Fruit fly (Drosophila melanogaster) whole organism, embryonic: Measurements from ENCODE around the gene Cdc7.

Experiments
- Awh ChIP-seq: fragments of 200-800 bp; sonication (Bioruptor generic); IDR thresholded peaks from 2 replicates; pipeline ENCODE4, ENCODE4 v1.3.6; 2022; ENCODE audit warnings: missing biosample characterization, missing genetic modification characterization
- Bdp1 ChIP-seq: fragments of 200-800 bp; sonication (Bioruptor generic); optimal IDR thresholded peaks from 3 replicates; lab custom pipeline; 2016; ENCODE audit warnings: missing biosample characterization, missing genetic modification characterization
- CG11085 ChIP-seq: fragments of 200-800 bp; sonication (Bioruptor generic); IDR thresholded peaks from 2 replicates; pipeline ENCODE4 v1.3.6; 2022; ENCODE audit warnings: missing biosample characterization, missing genetic modification characterization
- CG11093 ChIP-seq: fragments of 200-800 bp; sonication (Bioruptor generic); IDR thresholded peaks from 3 replicates; pipeline ENCODE4 v1.3.6; 2022; ENCODE audit warnings: missing biosample characterization, missing genetic modification characterization
- CG11247 ChIP-seq: fragments of 200-800 bp; sonication (Bioruptor generic); IDR thresholded peaks from 2 replicates; pipeline ENCODE4 v1.3.6; 2022; ENCODE audit warnings: missing biosample characterization, missing genetic modification characterization
- CG12155 ChIP-seq: fragments of 200-800 bp; sonication (Bioruptor generic); optimal IDR thresholded peaks from 3 replicates; lab custom pipeline; 2016; ENCODE audit warnings: missing biosample characterization, missing genetic modification characterization
- CG12942 ChIP-seq: fragments of 200-800 bp; sonication (Bioruptor generic); optimal IDR thresholded peaks from 3 replicates; lab custom pipeline; 2016; ENCODE audit warnings: missing biosample characterization, missing genetic modification characterization
- CG13123 ChIP-seq: fragments of 200-800 bp; sonication (Bioruptor generic); optimal IDR thresholded peaks from 2 replicates; lab custom pipeline; 2016; ENCODE audit warnings: missing biosample characterization, missing genetic modification characterization
- CG16815 ChIP-seq: fragments of 200-800 bp; sonication (Bioruptor generic); optimal IDR thresholded peaks from 3 replicates; lab custom pipeline; 2017; ENCODE audit warnings: missing biosample characterization, mild to moderate bottlenecking, missing genetic modification characterization
- CG16863 ChIP-seq: fragments of 200-800 bp; sonication (Bioruptor generic); optimal IDR thresholded peaks from 3 replicates; lab custom pipeline; 2016; ENCODE audit warnings: missing biosample characterization, missing genetic modification characterization
- CG17802 ChIP-seq: fragments of 200-800 bp; sonication (Bioruptor generic); optimal IDR thresholded peaks from 2 replicates; lab custom pipeline; 2018; ENCODE audit warnings: missing biosample characterization, mild to moderate bottlenecking, missing genetic modification characterization, moderate library complexity
- CG1792 ChIP-seq: fragments of 200-800 bp; sonication (Bioruptor generic); optimal IDR thresholded peaks from 2 replicates; lab custom pipeline; 2016; ENCODE audit warnings: missing biosample characterization, missing genetic modification characterization
- CG2199 ChIP-seq: fragments of 200-800 bp; sonication (Bioruptor generic); IDR thresholded peaks from 3 replicates; pipeline ENCODE4 v1.3.6; 2022; ENCODE audit warnings: missing biosample characterization, missing genetic modification characterization
- CG30431 ChIP-seq: fragments of 200-800 bp; sonication (Bioruptor generic); optimal IDR thresholded peaks from 2 replicates; lab custom pipeline; 2017; ENCODE audit warnings: missing biosample characterization, missing genetic modification characterization
- CG33213 ChIP-seq: fragments of 200-800 bp; sonication (Bioruptor generic); optimal IDR thresholded peaks from 3 replicates; lab custom pipeline; 2016; ENCODE audit warnings: missing biosample characterization, missing genetic modification characterization
- CG3847 ChIP-seq: fragments of 200-800 bp; sonication (Bioruptor generic); IDR thresholded peaks from 2 replicates; pipeline ENCODE4 v1.3.6; 2022; ENCODE audit warnings: missing biosample characterization, missing genetic modification characterization
- CG42726 ChIP-seq: fragments of 200-800 bp; sonication (Bioruptor generic); IDR thresholded peaks from 2 replicates; pipeline ENCODE4 v1.3.6; 2022; ENCODE audit warnings: missing biosample characterization, missing genetic modification characterization; ENCODE audit not compliant: partially characterized antibody
- CG4282 ChIP-seq: fragments of 200-800 bp; sonication (Bioruptor generic); optimal IDR thresholded peaks from 2 replicates; lab custom pipeline; 2016; ENCODE audit warnings: missing biosample characterization, missing genetic modification characterization
- CG6654 ChIP-seq: fragments of 200-800 bp; sonication (Bioruptor generic); optimal IDR thresholded peaks from 2 replicates; lab custom pipeline; 2017; ENCODE audit warnings: missing biosample characterization, mild to moderate bottlenecking, missing genetic modification characterization
- CG6689 ChIP-seq: fragments of 200-800 bp; sonication (Bioruptor generic); IDR thresholded peaks from 2 replicates; pipeline ENCODE4 v1.3.6; 2022; ENCODE audit warnings: missing biosample characterization, missing genetic modification characterization
- CG7556 ChIP-seq: fragments of 200-800 bp; sonication (Bioruptor generic); optimal IDR thresholded peaks from 2 replicates; lab custom pipeline; 2017; ENCODE audit warnings: missing biosample characterization, mild to moderate bottlenecking, missing genetic modification characterization
- CG7839 ChIP-seq: fragments of 200-800 bp; sonication (Bioruptor generic); optimal IDR thresholded peaks from 3 replicates; lab custom pipeline; 2018; ENCODE audit warnings: missing biosample characterization, mild to moderate bottlenecking, missing genetic modification characterization, moderate library complexity
- CG8290 ChIP-seq, 3 experiments: fragments of 200-800 bp; sonication (Bioruptor generic); optimal IDR thresholded peaks; 2 replicates each; lab custom pipeline; 2016 to 2019; ENCODE audit warnings: missing biosample characterization in 3 of 3, missing genetic modification characterization in 3 of 3, mild to moderate bottlenecking in 2 of 3, moderate library complexity in 1 of 3
- Doc2 ChIP-seq: fragments of 200-800 bp; sonication (Bioruptor generic); IDR thresholded peaks from 2 replicates; pipeline ENCODE4 v1.3.6; 2022; ENCODE audit warnings: missing biosample characterization, missing genetic modification characterization
- Gsc ChIP-seq: fragments of 200-800 bp; sonication (Bioruptor generic); IDR thresholded peaks from 2 replicates; pipeline ENCODE4 v1.3.6; 2022; ENCODE audit warnings: missing biosample characterization, missing genetic modification characterization
- Hr51 ChIP-seq, 2 experiments: fragments of 200-800 bp; sonication (Bioruptor generic); optimal IDR thresholded peaks; 2 replicates in 1 of 2; 3 replicates in 1 of 2; lab custom pipeline; 2016 to 2018; ENCODE audit warnings: missing biosample characterization in 2 of 2, missing genetic modification characterization in 2 of 2, mild to moderate bottlenecking in 1 of 2, moderate library complexity in 1 of 2
- Jarid2 ChIP-seq: fragments of 200-800 bp; sonication (Bioruptor generic); optimal IDR thresholded peaks from 3 replicates; lab custom pipeline; 2017; ENCODE audit warnings: mild to moderate bottlenecking, missing biosample characterization, missing genetic modification reagents, missing genetic modification characterization
- Lhr ChIP-seq: fragments of 200-800 bp; sonication (Bioruptor generic); optimal IDR thresholded peaks from 3 replicates; lab custom pipeline; 2017; ENCODE audit warnings: mild to moderate bottlenecking, missing biosample characterization, missing genetic modification reagents, missing genetic modification characterization
- Lim3 ChIP-seq: fragments of 200-800 bp; sonication (Bioruptor generic); IDR thresholded peaks from 2 replicates; pipeline ENCODE4 v1.3.6; 2022; ENCODE audit warnings: missing biosample characterization, missing genetic modification characterization
- Mes4 ChIP-seq: fragments of 200-800 bp; sonication (Bioruptor generic); optimal IDR thresholded peaks from 2 replicates; lab custom pipeline; 2016; ENCODE audit warnings: missing biosample characterization, missing genetic modification characterization
- Nf-YC ChIP-seq: fragments of 200-800 bp; optimal IDR thresholded peaks from 3 replicates; lab custom pipeline; 2019; ENCODE audit warnings: missing biosample characterization, mild to moderate bottlenecking, missing genetic modification characterization, moderate library complexity
- Oaz ChIP-seq: fragments of 200-800 bp; sonication (Bioruptor generic); IDR thresholded peaks from 2 replicates; pipeline ENCODE4 v1.3.6; 2022; ENCODE audit warnings: missing biosample characterization, missing genetic modification characterization
- Opbp ChIP-seq: fragments of 200-800 bp; sonication (Bioruptor generic); IDR thresholded peaks from 3 replicates; pipeline ENCODE4 v1.3.6; 2022; ENCODE audit warnings: missing biosample characterization, missing genetic modification characterization; ENCODE audit not compliant: partially characterized antibody
- Six4 ChIP-seq: fragments of 200-800 bp; sonication (Bioruptor generic); optimal IDR thresholded peaks from 2 replicates; lab custom pipeline; 2016; ENCODE audit warnings: missing biosample characterization, missing genetic modification characterization
- ap ChIP-seq: fragments of 200-800 bp; sonication (Bioruptor generic); IDR thresholded peaks from 2 replicates; pipeline ENCODE4 v1.3.6; 2022; ENCODE audit warnings: missing biosample characterization, missing genetic modification characterization
- ato ChIP-seq: fragments of 200-800 bp; sonication (Bioruptor generic); IDR thresholded peaks from 2 replicates; pipeline ENCODE4 v1.3.6; 2022; ENCODE audit warnings: missing biosample characterization, missing genetic modification characterization; ENCODE audit not compliant: partially characterized antibody
- dati ChIP-seq: fragments of 200-800 bp; sonication (Bioruptor generic); IDR thresholded peaks from 2 replicates; pipeline ENCODE4 v1.3.6; 2022; ENCODE audit warnings: missing biosample characterization, missing genetic modification characterization
- grn ChIP-seq: fragments of 200-800 bp; sonication (Bioruptor generic); optimal IDR thresholded peaks from 3 replicates; lab custom pipeline; 2017; ENCODE audit warnings: missing biosample characterization, missing genetic modification characterization
- gsb-n ChIP-seq: fragments of 200-800 bp; sonication (Bioruptor generic); optimal IDR thresholded peaks from 3 replicates; lab custom pipeline; 2018; ENCODE audit warnings: missing biosample characterization, mild to moderate bottlenecking, missing genetic modification characterization
- h ChIP-seq: fragments of >200 bp; optimal IDR thresholded peaks from 2 replicates; lab custom pipeline; 2017
- ham ChIP-seq: fragments of 200-800 bp; sonication (Bioruptor generic); IDR thresholded peaks from 2 replicates; pipeline ENCODE4 v1.3.6; 2022; ENCODE audit warnings: missing biosample characterization, missing genetic modification characterization
- lab ChIP-seq: fragments of 200-800 bp; sonication (Bioruptor generic); optimal IDR thresholded peaks from 3 replicates; lab custom pipeline; 2017; ENCODE audit warnings: missing biosample characterization, missing genetic modification characterization, mild to moderate bottlenecking, moderate library complexity, missing genetic modification reagents
- onecut ChIP-seq: fragments of 200-800 bp; sonication (Bioruptor generic); IDR thresholded peaks from 2 replicates; pipeline ENCODE4 v1.3.6; 2022; ENCODE audit warnings: missing biosample characterization, missing genetic modification characterization
- otp ChIP-seq: fragments of 200-800 bp; sonication (Bioruptor generic); IDR thresholded peaks from 3 replicates; pipeline ENCODE4, ENCODE4 v1.3.6; 2022; ENCODE audit warnings: missing biosample characterization, missing genetic modification characterization
- pfk ChIP-seq: fragments of 200-800 bp; sonication (Bioruptor generic); optimal IDR thresholded peaks from 2 replicates; lab custom pipeline; 2018; ENCODE audit warnings: missing biosample characterization, mild to moderate bottlenecking, missing genetic modification characterization, moderate library complexity
- shn ChIP-seq: fragments of 200-800 bp; sonication (Bioruptor generic); optimal IDR thresholded peaks from 3 replicates; lab custom pipeline; 2016; ENCODE audit warnings: missing biosample characterization, missing genetic modification characterization
- slbo ChIP-seq: fragments of 200-800 bp; sonication (Bioruptor generic); IDR thresholded peaks from 2 replicates; pipeline ENCODE4 v1.3.6; 2022; ENCODE audit warnings: missing biosample characterization, missing genetic modification characterization
- slou ChIP-seq: fragments of 200-800 bp; sonication (Bioruptor generic); optimal IDR thresholded peaks from 3 replicates; lab custom pipeline; 2016; ENCODE audit warnings: missing biosample characterization, missing genetic modification characterization
- so ChIP-seq: fragments of 200-800 bp; sonication (Bioruptor generic); IDR thresholded peaks from 3 replicates; pipeline ENCODE4 v1.3.6; 2022; ENCODE audit warnings: missing biosample characterization, missing genetic modification characterization
- stc ChIP-seq: fragments of 200-800 bp; sonication (Bioruptor generic); IDR thresholded peaks from 2 replicates; pipeline ENCODE4 v1.3.6; 2022; ENCODE audit warnings: missing biosample characterization, missing genetic modification characterization
- vfl ChIP-seq: fragments of 200-800 bp; sonication (Bioruptor generic); optimal IDR thresholded peaks from 2 replicates; lab custom pipeline; 2016; ENCODE audit warnings: missing biosample characterization, missing genetic modification characterization
- zfh2 ChIP-seq: fragments of 200-800 bp; sonication (Bioruptor generic); optimal IDR thresholded peaks from 2 replicates; lab custom pipeline; 2016; ENCODE audit warnings: missing biosample characterization, missing genetic modification characterization

The Cdc7 gene

dm6 chrX:6615476-6615875 is 38.9 kb upstream of the Cdc7 start (continued):
- TF ChIP-seq Nf-YC (tag; lab: Kevin White, UChicago) (no peak), dati (GFP tag; lab: Robert Waterston, UW) (peak; percentile 4; the same call in 1 of the 2 replicates), zfh2 (GFP tag; lab: Kevin White, UChicago) (no peak), ap (GFP tag; lab: Robert Waterston, UW) (no peak), CG16863 (GFP tag; lab: Kevin White, UChicago) (peak; percentile 52), Gsc (GFP tag; lab: Robert Waterston, UW) (no peak; the same call in none of the 2 replicates), onecut (GFP tag; lab: Robert Waterston, UW) (peak; percentile 67), CG30431 (GFP tag; lab: Kevin White, UChicago) (no peak), CG11247 (peak; percentile 37; the same call in 1 of the 2 replicates), slou (GFP tag; lab: Kevin White, UChicago) (no peak), grn (GFP tag; lab: Kevin White, UChicago) (no peak), so (GFP tag; lab: Robert Waterston, UW) (peak; percentile 70; the same call in 1 of the 3 replicates), CG6689 (GFP tag; lab: Robert Waterston, UW) (peak; percentile 74), Lim3 (GFP tag; lab: Robert Waterston, UW) (no peak), h (lab: Kevin White, UChicago) (no peak), CG33213 (peak; percentile 37), Oaz (GFP tag; lab: Robert Waterston, UW) (no peak), ham (GFP tag; lab: Robert Waterston, UW) (no peak), slbo (0 out of 2 replicates have a peak, but pooled peaks have one; percentile 24), pfk (GFP tag; lab: Kevin White, UChicago) (no peak), vfl (GFP tag; lab: Kevin White, UChicago) (no peak), Mes4 (GFP tag; lab: Kevin White, UChicago) (peak; percentile 22), CG2199 (GFP tag; lab: Robert Waterston, UW) (0 out of 3 replicates have a peak, but pooled peaks have one; percentile 21), CG8290 (GFP tag; optimal IDR thresholded peaks at IDR 0.05; lab: Kevin White, UChicago) (peak; percentile 12), CG8290 (tag; optimal IDR thresholded peaks at IDR 0.05; lab: Kevin White, UChicago) (no peak), CG6654 (GFP tag; lab: Kevin White, UChicago) (no peak), CG7839 (tag; lab: Kevin White, UChicago) (peak; percentile 59), CG3847 (GFP tag; lab: Robert Waterston, UW) (0 out of 2 replicates have a peak, but pooled peaks have one; percentile 11), otp (GFP tag; lab: Robert Waterston, UW) (peak; percentile 70), CG11093 (GFP tag; lab: Robert Waterston, UW) (peak; percentile 59; the same call in 2 of the 3 replicates), Opbp (GFP tag; lab: Robert Waterston, UW) (no peak), gsb-n (tag; lab: Kevin White, UChicago) (peak; percentile 21), CG4282 (GFP tag; lab: Kevin White, UChicago) (no peak), CG7556 (GFP tag; lab: Kevin White, UChicago) (no peak), Hr51 (GFP tag; optimal IDR thresholded peaks at IDR 0.05; lab: Kevin White, UChicago) (peak in 1 of 2 experiments; percentile 16), Lhr (GFP tag; lab: Kevin White, UChicago) (no peak), Six4 (GFP tag; lab: Kevin White, UChicago) (peak; percentile 29), CG12942 (GFP tag; lab: Kevin White, UChicago) (no peak), CG16815 (GFP tag; lab: Kevin White, UChicago) (no peak), Doc2 (GFP tag; lab: Robert Waterston, UW) (no peak), ato (GFP tag; lab: Robert Waterston, UW) (no peak), CG11085 (GFP tag; lab: Robert Waterston, UW) (no peak), Jarid2 (GFP tag; lab: Kevin White, UChicago) (no peak), Awh (GFP tag; lab: Robert Waterston, UW) (peak; percentile 42), stc (peak; percentile 39; the same call in 1 of the 2 replicates), shn (GFP tag; lab: Kevin White, UChicago) (no peak), CG17802 (tag; lab: Kevin White, UChicago) (no peak), CG1792 (no peak), CG42726 (GFP tag; lab: Robert Waterston, UW) (no peak), CG12155 (GFP tag; lab: Kevin White, UChicago) (no peak), Bdp1 (GFP tag; lab: Kevin White, UChicago) (no peak), CG13123 (GFP tag; lab: Kevin White, UChicago) (no peak), lab (GFP tag; lab: Kevin White, UChicago) (peak; percentile 10)
